Fruit fly (Drosophila melanogaster) whole organism: ENCODE data around the gene AIF.

ENCODE experiments used
- CG8478 ChIP-seq: fragments of >200 bp; optimal IDR thresholded peaks from 2 replicates; lab custom pipeline; 2018; ENCODE audit warnings: inconsistent platforms
- Dll ChIP-seq: fragments of >200 bp; optimal IDR thresholded peaks from 2 replicates; lab custom pipeline; 2017
- EcR ChIP-seq, 2 experiments: fragments of >200 bp; optimal IDR thresholded peaks; 2 replicates each; lab custom pipeline; 2017; ENCODE audit warnings: missing biosample characterization in 2 of 2, missing genetic modification characterization in 2 of 2, missing genetic modification reagents in 2 of 2
- pan ChIP-seq: fragments of >200 bp; optimal IDR thresholded peaks from 2 replicates; lab custom pipeline; 2017
- psq ChIP-seq: fragments of >200 bp; optimal IDR thresholded peaks from 2 replicates; lab custom pipeline; 2017
- usp ChIP-seq: fragments of >200 bp; optimal IDR thresholded peaks from 2 replicates; lab custom pipeline; 2017; ENCODE audit warnings: missing biosample characterization, missing genetic modification characterization, mixed read lengths

AIF gene

DNA sequence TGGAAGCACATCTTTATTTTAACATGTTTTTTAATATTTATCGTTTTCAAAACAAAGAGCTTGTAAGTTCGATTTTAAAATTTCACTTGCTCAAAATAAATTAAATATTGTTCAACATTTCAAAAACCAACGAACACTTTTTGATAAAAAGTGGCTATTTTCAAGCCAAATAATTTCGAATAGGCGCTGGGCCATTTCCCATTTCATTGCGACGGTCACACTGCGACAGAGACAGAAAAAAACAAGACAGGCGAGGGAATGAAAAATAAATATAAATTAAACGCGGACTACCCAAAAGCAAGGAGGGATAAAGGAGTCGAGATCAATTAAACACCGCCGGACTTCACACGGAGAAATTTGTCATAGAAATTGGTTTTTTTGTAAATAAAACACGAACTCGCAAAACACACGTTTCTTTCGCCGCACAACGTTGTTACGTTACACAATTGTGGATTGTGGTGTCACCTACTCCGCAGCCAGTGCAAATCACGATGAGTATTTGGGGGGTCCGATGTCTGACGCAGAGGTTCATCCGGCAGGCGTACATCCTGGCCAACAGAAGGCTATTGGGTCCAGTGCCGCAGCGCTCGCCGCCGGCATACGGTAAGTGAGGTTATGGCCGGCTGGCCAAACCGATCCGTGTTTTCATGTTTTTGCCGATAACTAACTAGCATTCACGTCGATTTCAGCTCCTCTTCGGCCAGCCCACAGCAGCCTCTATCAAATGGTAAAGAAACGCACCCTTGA, at the start of gene AIF:
Gene AIF (plus strand): TSS at position 211 of the 747 bp plus-strand sequence.
- no peak for TF ChIP-seq EcR (GFP tag; optimal IDR thresholded peaks at IDR 0.05; lab: Kevin White, UChicago)
- no peak for TF ChIP-seq CG8478
- no peak for TF ChIP-seq Dll (lab: Kevin White, UChicago)
- TF ChIP-seq usp (GFP tag; lab: Kevin White, UChicago) = no peak
- no peak for TF ChIP-seq psq (lab: Kevin White, UChicago)
- TF ChIP-seq pan (lab: Kevin White, UChicago) = no peak

dm6 chr2L:2109746-2110145, 41.8 kb upstream of the AIF start, which contains the start of gene dpr3:
dpr3 (minus strand) TSS chr2L:2109878.
- TF ChIP-seq EcR (GFP tag; optimal IDR thresholded peaks at IDR 0.05; lab: Kevin White, UChicago) (no peak), usp (GFP tag; lab: Kevin White, UChicago) (no peak), psq (lab: Kevin White, UChicago) (no peak), pan (lab: Kevin White, UChicago) (no peak), CG8478 (no peak), Dll (lab: Kevin White, UChicago) (no peak)

DNA sequence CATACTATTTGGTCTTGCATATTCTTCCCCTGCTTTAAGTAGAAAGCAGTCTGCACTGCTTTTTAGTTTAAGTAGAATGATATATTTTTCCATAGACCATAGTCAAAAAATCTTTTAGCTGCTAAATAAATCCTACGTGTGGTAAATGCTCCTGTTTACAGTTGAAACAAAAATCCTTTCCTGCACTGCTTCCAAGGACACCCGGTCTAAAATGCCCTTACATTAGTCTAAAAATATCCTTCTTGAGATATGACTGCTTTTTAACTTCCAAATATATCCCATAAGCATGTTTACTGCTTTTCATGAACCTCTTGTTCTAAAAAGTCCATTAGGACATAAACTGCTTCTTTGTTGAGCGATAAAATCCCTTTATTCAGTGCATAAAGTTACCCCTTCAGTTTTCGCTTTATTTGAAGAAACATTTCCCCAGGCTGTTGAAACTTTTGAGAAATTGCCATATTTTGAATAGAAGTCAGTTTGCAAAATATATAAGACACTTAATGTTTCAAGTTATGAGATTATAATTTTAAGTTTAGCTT, 41.1 kb upstream of the AIF start:
- no peak for TF ChIP-seq EcR (GFP tag; optimal IDR thresholded peaks at IDR 0.05; lab: Kevin White, UChicago)
- no peak for TF ChIP-seq psq (lab: Kevin White, UChicago)
- TF ChIP-seq Dll (lab: Kevin White, UChicago) = no peak
- TF ChIP-seq usp (GFP tag; lab: Kevin White, UChicago) = no peak
- no peak for TF ChIP-seq pan (lab: Kevin White, UChicago)
- TF ChIP-seq CG8478 = no peak

dm6 chr2L:2129137-2129536, 22.4 kb upstream of the AIF start, which contains the start of gene CG4259:
CG4259 (minus strand) TSS chr2L:2129237.
- TF ChIP-seq EcR (GFP tag; optimal IDR thresholded peaks at IDR 0.05; lab: Kevin White, UChicago) = no peak
- no peak for TF ChIP-seq CG8478
- TF ChIP-seq pan (lab: Kevin White, UChicago) = no peak
- no peak for TF ChIP-seq usp (GFP tag; lab: Kevin White, UChicago)
- no peak for TF ChIP-seq psq (lab: Kevin White, UChicago)
- no peak for TF ChIP-seq Dll (lab: Kevin White, UChicago)

dm6 chr2L:2130157-2130987, 21.2 kb upstream of the AIF start, which contains the start of gene Glyp:
Glyp (plus strand) TSS chr2L:2130813.
- TF ChIP-seq psq (lab: Kevin White, UChicago) (no peak), EcR (GFP tag; optimal IDR thresholded peaks at IDR 0.05; lab: Kevin White, UChicago) (no peak), pan (lab: Kevin White, UChicago) (no peak), Dll (lab: Kevin White, UChicago) (peak; percentile 92), usp (GFP tag; lab: Kevin White, UChicago) (no peak), CG8478 (peak; percentile 71)

DNA sequence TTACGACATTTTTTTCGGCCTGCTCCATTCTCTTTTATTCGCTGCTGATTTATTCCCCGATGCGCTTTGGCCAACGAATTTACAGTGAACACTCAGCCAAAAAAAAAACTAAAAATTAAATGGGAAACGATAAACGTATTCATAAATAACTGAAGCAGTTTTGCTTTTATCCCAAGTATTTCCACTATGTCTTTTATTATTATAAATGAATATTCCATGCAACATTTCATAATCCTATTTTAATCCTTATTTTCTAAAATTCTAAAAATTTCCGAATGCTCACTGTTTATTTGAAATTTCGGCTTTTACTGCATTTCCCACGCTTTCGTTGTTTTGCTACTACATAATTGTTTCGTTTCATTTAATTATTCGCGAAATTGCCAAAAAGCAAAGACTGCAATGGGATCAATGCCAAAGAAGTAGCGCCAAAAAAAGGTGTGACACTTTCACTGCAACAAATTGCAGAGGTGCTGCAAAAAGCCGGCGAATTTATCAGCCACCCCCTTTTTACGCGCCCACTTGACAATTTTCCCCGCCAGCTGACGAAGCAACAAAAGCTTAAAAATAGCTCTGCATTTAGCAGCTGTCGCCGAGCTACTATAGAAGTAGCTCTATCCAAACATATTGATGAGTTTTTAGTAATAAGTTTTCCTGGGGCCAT, 20.0 kb upstream of the AIF start:
- TF ChIP-seq usp (GFP tag; lab: Kevin White, UChicago) = no peak
- TF ChIP-seq psq (lab: Kevin White, UChicago) = no peak
- TF ChIP-seq EcR (GFP tag; optimal IDR thresholded peaks at IDR 0.05; lab: Kevin White, UChicago) = no peak
- no peak for TF ChIP-seq CG8478
- TF ChIP-seq Dll (lab: Kevin White, UChicago) = no peak
- TF ChIP-seq pan (lab: Kevin White, UChicago) = no peak

- no peak for TF ChIP-seq psq (lab: Kevin White, UChicago)
Observed at dm6 chr2L:2132215-2132614, 19.3 kb upstream of the AIF start.

DNA sequence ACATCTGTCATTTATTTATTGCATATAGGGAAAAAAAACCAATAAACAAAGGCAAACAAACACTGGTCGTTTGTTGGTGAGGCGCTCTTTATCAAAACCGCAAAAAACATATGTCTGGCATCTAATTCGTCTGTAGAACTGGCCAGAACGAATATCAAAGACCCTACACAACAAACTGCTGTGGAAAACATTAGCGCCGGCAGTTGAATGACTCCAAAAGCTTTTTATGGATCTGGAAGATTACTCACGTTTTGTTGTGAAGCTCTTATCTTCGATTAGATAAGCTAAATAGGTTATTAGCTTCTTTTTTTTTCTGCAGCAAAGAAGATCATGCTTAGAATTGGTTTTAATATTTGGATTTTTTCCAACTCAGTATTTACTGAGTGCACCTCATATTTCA, 18.5 kb upstream of the AIF start:
- TF ChIP-seq EcR (GFP tag; optimal IDR thresholded peaks at IDR 0.05; lab: Kevin White, UChicago) (no peak), usp (GFP tag; lab: Kevin White, UChicago) (no peak), pan (lab: Kevin White, UChicago) (no peak), psq (lab: Kevin White, UChicago) (no peak), CG8478 (no peak), Dll (lab: Kevin White, UChicago) (no peak)

DNA sequence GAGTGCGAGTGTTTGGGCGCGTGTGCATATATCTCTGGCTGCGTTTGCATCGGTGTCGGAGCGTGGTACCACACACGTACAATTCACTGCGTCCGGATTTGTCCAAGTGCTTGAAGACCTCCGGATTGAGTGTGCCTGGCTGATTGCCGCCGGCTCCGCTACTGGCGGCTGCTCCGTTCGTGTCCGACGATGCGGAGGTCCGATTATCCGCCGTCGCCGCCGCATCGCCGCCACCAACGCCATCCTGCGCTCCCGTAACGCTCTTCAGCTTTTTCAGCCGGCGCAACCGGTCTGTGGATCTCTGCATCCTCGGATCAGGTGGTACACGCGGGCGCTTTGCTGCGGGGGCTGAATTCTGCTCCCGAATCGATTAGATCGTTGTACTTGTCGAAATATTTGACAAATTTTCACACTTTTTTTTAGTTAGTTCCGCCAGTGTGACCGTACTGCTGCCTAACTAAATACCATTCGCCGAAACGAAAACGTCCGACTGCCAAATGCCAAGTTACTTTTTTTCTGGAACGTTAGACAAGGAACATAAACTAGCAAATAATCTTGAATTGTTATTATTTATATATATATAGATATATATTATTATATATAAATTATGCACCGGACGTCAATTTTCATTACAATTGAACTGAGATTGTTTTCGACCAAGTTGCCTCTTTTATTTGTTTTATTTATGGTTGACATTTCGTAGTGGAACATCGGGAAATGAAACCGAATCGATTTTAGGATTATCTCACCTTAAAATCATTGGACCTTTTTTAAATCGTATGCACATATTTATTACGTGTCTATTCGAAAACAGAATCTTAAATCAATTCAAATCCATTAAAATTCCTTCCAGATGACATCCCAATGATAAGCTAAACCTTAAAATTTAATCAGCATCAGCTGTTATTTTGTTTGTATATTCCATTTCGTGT, 6.6 kb upstream of the AIF start, which contains the start of gene tho2:
Gene tho2 (minus strand): TSS at position 463 of the 932 bp plus-strand sequence.
- no peak for TF ChIP-seq EcR (GFP tag; optimal IDR thresholded peaks at IDR 0.05; lab: Kevin White, UChicago)
- TF ChIP-seq psq (lab: Kevin White, UChicago) = no peak
- TF ChIP-seq usp (GFP tag; lab: Kevin White, UChicago) = no peak
- no peak for TF ChIP-seq pan (lab: Kevin White, UChicago)
- no peak for TF ChIP-seq CG8478
- TF ChIP-seq Dll (lab: Kevin White, UChicago) = no peak

DNA sequence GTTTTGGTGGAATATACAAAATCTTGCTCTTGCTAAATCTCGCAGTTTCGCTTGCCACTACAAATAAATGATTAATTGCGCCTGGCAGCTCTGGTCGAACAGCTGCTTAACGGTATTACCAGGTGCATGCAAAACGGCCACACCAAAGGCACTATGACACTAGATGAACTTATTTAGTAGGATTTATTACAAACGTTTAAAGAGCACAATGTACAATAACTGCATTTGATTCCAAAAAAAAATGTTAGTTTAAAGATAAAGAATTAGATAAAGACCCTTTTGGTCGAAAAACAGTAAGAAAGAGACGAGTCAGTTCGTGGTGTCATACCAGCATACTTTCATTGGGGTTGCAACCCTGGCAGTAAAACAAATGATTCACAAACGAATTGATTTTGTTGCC, 4.3 kb upstream of the AIF start, which contains the start of the genes CG11723 and Tbcd:
Gene CG11723 (minus strand): TSS at position 68 of the 400 bp plus-strand sequence.
Gene Tbcd (plus strand): TSS at position 311 of the 400 bp plus-strand sequence.
- TF ChIP-seq psq (lab: Kevin White, UChicago) (no peak), CG8478 (no peak), EcR (GFP tag; optimal IDR thresholded peaks at IDR 0.05; lab: Kevin White, UChicago) (no peak), usp (GFP tag; lab: Kevin White, UChicago) (no peak), pan (lab: Kevin White, UChicago) (no peak), Dll (lab: Kevin White, UChicago) (no peak)
